Fruit fly (Drosophila melanogaster): ENCODE measurements around the gene Uqcc1.

Uqcc1 gene

DNA sequence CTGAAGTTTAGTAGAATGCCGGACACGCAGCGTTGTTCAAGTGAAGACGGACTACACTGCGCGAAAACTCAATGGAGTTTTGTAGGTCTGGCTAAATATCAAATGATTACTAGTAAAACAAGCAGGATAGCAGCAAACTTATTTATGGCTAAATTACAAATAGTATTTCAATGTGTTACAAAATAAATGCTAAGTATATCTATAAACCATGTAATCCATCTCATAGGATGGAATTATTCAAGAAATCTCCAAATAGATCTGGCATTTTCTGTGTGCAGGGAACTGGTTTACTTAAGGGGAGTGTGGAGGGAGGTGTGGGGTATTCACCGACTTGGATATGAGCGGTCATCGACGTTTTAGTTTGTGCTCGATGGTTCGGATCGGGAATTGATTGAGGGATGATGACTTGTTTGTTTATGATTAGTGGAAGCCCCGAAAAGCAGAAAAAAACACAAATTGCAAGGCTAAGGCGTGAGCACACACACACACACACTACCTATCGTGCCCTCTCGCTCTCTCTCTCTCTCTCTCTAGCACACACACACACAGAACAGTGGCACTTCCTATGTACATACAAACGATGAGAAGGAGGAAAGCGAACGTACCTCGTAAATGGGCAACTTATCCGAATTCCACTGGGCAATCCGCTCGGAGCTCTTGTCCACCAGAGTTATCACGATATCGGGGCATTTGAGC, 6.0 kb upstream of the Uqcc1 start (continued):
- TF ChIP-seq HLH3B (GFP tag; IDR thresholded peaks at IDR 0.05) (peak; percentile 70; the same call in 1 of the 2 replicates), scrt (GFP tag; optimal IDR thresholded peaks at IDR 0.05) (peak; percentile 55), MBD-R2 (GFP tag; IDR thresholded peaks at IDR 0.05) (peak; percentile 46; the same call in 1 of the 2 replicates), dmrt99B (tag; optimal IDR thresholded peaks at IDR 0.05) (peak; percentile 91), lilli (GFP tag; optimal IDR thresholded peaks at IDR 0.05) (peak; percentile 83), CoRest (tag; optimal IDR thresholded peaks at IDR 0.05) (peak; percentile 88), CG10321 (GFP tag; IDR thresholded peaks at IDR 0.05) (no peak; the same call in 1 of the 2 replicates), lbe (GFP tag; optimal IDR thresholded peaks at IDR 0.05) (no peak), jigr1 (GFP tag; IDR thresholded peaks at IDR 0.05) (peak; percentile 10; the same call in 1 of the 3 replicates), CG18599 (GFP tag; optimal IDR thresholded peaks at IDR 0.05) (peak; percentile 87), gsb-n (tag; optimal IDR thresholded peaks at IDR 0.05) (peak; percentile 84), CG15479 (GFP tag; optimal IDR thresholded peaks at IDR 0.05) (no peak), CG10654 (GFP tag; optimal IDR thresholded peaks at IDR 0.05) (peak; percentile 72), CG8388 (GFP tag; optimal IDR thresholded peaks at IDR 0.05) (peak; percentile 84), CG32532 (GFP tag; IDR thresholded peaks at IDR 0.05) (peak; percentile 77), Hr78 (GFP tag; optimal IDR thresholded peaks at IDR 0.05) (peak in 1 of 2 experiments; percentile 60), z (GFP tag; IDR thresholded peaks at IDR 0.05) (no peak), CG9797 (GFP tag; optimal IDR thresholded peaks at IDR 0.05) (no peak), her (GFP tag; optimal IDR thresholded peaks at IDR 0.05) (peak; percentile 67), cwo (GFP tag; optimal IDR thresholded peaks at IDR 0.05) (peak; percentile 64), NC2β (GFP tag; optimal IDR thresholded peaks at IDR 0.05) (peak; percentile 76), ranshi (GFP tag; IDR thresholded peaks at IDR 0.05) (peak; percentile 64; the same call in 1 of the 2 replicates), Hey (tag; optimal IDR thresholded peaks at IDR 0.05) (no peak), fd3F (GFP tag; optimal IDR thresholded peaks at IDR 0.05) (peak; percentile 74), CG9817 (tag; optimal IDR thresholded peaks at IDR 0.05) (peak; percentile 56), unpg (GFP tag; optimal IDR thresholded peaks at IDR 0.05) (peak; percentile 91), Deaf1 (tag; optimal IDR thresholded peaks at IDR 0.05) (no peak), en (GFP tag; optimal IDR thresholded peaks at IDR 0.05) (peak; percentile 75), CG10274 (GFP tag; optimal IDR thresholded peaks at IDR 0.05) (peak; percentile 35), Hmr (GFP tag; optimal IDR thresholded peaks at IDR 0.05) (peak; percentile 80), tgo (GFP tag; IDR thresholded peaks at IDR 0.05) (peak; percentile 82), CG3065 (GFP tag; optimal IDR thresholded peaks at IDR 0.05) (peak; percentile 69), pb (GFP tag; optimal IDR thresholded peaks at IDR 0.05) (peak; percentile 67), ems (GFP tag; optimal IDR thresholded peaks at IDR 0.05) (peak; percentile 68), repo (GFP tag; optimal IDR thresholded peaks at IDR 0.05) (peak; percentile 71), ind (GFP tag; optimal IDR thresholded peaks at IDR 0.05) (peak; percentile 78), CG6272 (GFP tag; IDR thresholded peaks at IDR 0.05) (peak; percentile 52), D (optimal IDR thresholded peaks at IDR 0.05) (no peak), D (GFP tag; optimal IDR thresholded peaks at IDR 0.05) (peak; percentile 81), CG34376 (GFP tag; optimal IDR thresholded peaks at IDR 0.05) (no peak), CG8359 (GFP tag; optimal IDR thresholded peaks at IDR 0.05; ENCODE audit: borderline replicate concordance) (peak; percentile 45), CG10366 (GFP tag; IDR thresholded peaks at IDR 0.05) (peak; percentile 67), CG3847 (GFP tag; IDR thresholded peaks at IDR 0.05) (peak; percentile 77), CG17912 (GFP tag; optimal IDR thresholded peaks at IDR 0.05) (no peak), Bgb (GFP tag; IDR thresholded peaks at IDR 0.05; ENCODE audit: partially characterized antibody) (no peak), CG3281 (GFP tag; optimal IDR thresholded peaks at IDR 0.05) (peak; percentile 73), pnt (GFP tag; optimal IDR thresholded peaks at IDR 0.05) (peak; percentile 77), cad (GFP tag; optimal IDR thresholded peaks at IDR 0.05) (no peak), Myb (GFP tag; optimal IDR thresholded peaks at IDR 0.05) (peak; percentile 63)
